Worm (Caenorhabditis elegans) whole organism, midembryonic: ENCODE measurements around the gene str-261.

ENCODE experiments used
- flt-1 ChIP-seq: fragments of 200-800 bp; sonication (Bioruptor generic); IDR thresholded peaks from 2 replicates; pipeline ENCODE4 v1.3.6; 2022; ENCODE audit warnings: missing genetic modification characterization, missing compliant biosample characterization
- klf-2 ChIP-seq: fragments of 200-800 bp; sonication (Bioruptor generic); conservative IDR thresholded peaks from 2 replicates; pipeline ENCODE4 v1.3.6; 2022; ENCODE audit warnings: missing genetic modification reagents, missing genetic modification characterization, missing compliant biosample characterization
- ztf-23 ChIP-seq: fragments of 200-800 bp; sonication (Bioruptor generic); IDR thresholded peaks from 2 replicates; pipeline ENCODE4 v1.3.6; 2022; ENCODE audit warnings: missing genetic modification reagents, missing genetic modification characterization, missing compliant biosample characterization

DNA sequence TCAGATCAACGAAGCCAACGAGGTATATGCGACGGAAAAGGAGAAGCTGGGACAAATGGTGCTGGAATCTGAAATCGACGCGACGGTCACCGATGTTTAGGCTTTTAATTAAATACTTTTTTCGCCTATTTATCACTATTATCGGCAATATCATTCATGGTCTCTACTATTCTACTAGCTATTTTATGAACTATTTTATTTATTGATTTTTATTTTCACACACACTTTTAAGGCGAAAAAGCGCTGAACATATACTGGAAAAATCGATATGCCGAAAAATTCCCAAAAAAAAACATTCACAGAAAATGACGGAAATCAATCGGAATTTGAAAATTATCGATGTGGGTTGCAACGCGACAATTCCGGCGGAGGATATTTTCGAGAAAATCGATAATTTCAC lies 5.8 kb upstream of the str-261 start, which contains the start of gene W09D6.1:
- no peak for TF ChIP-seq ztf-23 (GFP tag; lab: Robert Waterston, UW)
- no peak for TF ChIP-seq klf-2
- no peak for TF ChIP-seq flt-1 (GFP tag; lab: Robert Waterston, UW)
